Worm (Caenorhabditis elegans): ENCODE measurements around the gene T03F6.4.

The T03F6.4 gene

DNA sequence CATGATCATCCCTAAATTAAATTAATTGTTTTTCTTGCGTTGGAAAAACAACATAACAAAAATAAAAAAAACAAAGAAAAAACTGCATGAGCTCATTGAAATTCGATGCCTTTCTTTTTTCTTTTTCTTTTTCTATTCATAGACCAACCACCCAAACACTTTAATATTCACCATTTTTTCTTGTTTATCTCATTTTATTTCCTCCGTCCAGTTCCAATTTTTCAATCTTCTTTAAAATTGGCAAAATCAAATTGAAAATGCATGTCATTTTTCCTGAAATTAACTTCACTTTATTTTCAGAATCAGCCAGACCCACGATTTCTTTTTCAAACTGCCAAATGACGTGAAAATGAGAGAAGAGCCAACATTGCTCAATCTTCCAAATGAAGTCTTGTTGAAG, at the start of gene T03F6.4:
TSS of gene T03F6.4 (plus strand) at position 301 of the 400 bp plus-strand sequence.
- no peak for TF ChIP-seq mcd-1 (GFP tag; IDR thresholded peaks at IDR 0.05)
- TF ChIP-seq athp-1 (tag; optimal IDR thresholded peaks at IDR 0.05) = no peak
- TF ChIP-seq mel-28 (tag; optimal IDR thresholded peaks at IDR 0.05; ENCODE audit: borderline replicate concordance) = no peak
- no peak for TF ChIP-seq F52B5.7 (tag; optimal IDR thresholded peaks at IDR 0.05)
- no peak for TF ChIP-seq F22D6.2 (tag; optimal IDR thresholded peaks at IDR 0.05)
- TF ChIP-seq F37B4.10 (GFP tag; IDR thresholded peaks at IDR 0.05) = no peak
- TF ChIP-seq mes-4 (tag; optimal IDR thresholded peaks at IDR 0.05) = no peak
- no peak for TF ChIP-seq ztf-22 (GFP tag; optimal IDR thresholded peaks at IDR 0.05)
- TF ChIP-seq him-1 (tag; optimal IDR thresholded peaks at IDR 0.05) = no peak
- TF ChIP-seq zfh-2 (GFP tag; conservative IDR thresholded peaks at IDR 0.05) = no peak
- no peak for TF ChIP-seq xnd-1 (tag; optimal IDR thresholded peaks at IDR 0.05)
- TF ChIP-seq cebp-2 (GFP tag; IDR thresholded peaks at IDR 0.05) = no peak
- TF ChIP-seq repo-1 (tag; optimal IDR thresholded peaks at IDR 0.05) = no peak
- TF ChIP-seq D2030.7 (GFP tag; IDR thresholded peaks at IDR 0.05) = no peak
- no peak for TF ChIP-seq C17E4.6 (GFP tag; IDR thresholded peaks at IDR 0.05)
- TF ChIP-seq fkh-3 (tag; optimal IDR thresholded peaks at IDR 0.05) = no peak

DNA sequence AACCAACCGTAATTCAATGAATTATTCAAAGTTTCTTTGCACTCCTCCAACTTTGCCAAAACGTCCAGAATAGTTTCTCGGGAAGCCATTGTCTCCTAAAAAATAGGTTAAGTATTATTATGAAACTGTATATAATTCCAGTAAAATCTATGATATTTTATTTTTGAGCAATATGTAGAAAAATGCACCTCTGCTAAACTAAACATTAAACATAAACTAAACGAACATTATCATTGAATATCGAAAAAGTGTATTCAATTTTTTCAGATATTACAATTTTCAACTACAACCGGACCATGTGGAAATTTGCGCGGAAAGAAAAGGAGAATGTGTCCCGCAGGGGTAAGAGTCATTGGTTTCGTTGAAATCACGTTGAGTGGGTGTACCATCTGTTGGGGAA, 46.3 kb upstream of the T03F6.4 start, which contains the start of gene F53A2.3:
TSS of gene F53A2.3 (minus strand) at position 101 of the 400 bp plus-strand sequence.
- no peak for TF ChIP-seq attf-5 (GFP tag; optimal IDR thresholded peaks at IDR 0.05)
- no peak for TF ChIP-seq F33H1.4 (GFP tag; IDR thresholded peaks at IDR 0.05)
- no peak for TF ChIP-seq lsl-1 (GFP tag; optimal IDR thresholded peaks at IDR 0.05)

DNA sequence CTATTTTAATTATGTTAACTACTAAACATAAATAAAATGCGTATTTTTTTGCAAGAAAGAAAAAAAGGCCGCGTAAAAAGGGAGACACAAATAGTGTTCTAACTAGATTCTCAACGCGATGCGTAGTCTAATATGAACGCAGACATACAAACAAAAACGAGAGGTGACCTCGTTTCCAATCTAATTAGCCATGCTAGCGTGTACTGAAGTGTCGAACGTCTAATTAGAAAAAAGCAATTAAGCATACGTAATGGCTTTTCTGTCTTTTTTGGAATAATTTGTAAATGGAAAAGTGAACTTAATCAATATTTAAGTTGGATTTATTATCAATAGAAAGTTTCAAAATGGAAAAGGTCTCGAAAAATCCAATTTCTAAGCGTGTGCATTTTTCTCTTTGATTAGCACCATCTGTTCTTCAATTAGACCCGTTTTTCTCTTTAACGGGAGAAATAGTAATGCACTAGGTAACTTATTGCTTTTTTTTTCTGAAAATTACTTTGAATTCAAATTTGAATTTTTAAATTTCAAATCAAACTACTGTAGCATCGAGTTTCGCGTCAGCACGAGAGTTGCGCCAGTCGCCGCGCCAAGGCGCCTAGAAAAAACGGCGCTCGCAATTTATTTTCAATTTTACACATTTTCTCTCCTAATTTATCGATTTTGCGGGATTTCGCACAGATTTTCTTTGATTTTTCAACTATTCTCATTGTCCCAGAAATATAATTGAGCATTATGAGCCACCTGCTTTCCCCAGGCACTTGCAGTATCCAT, 45.3 kb upstream of the T03F6.4 start:
- TF ChIP-seq madf-3 (GFP tag; IDR thresholded peaks at IDR 0.05) (no peak), ekl-4 (GFP tag; IDR thresholded peaks at IDR 0.05) (peak; percentile 55; the same call in 1 of the 2 replicates), him-1 (tag; optimal IDR thresholded peaks at IDR 0.05) (peak; percentile 62), hsf-1 (GFP tag; IDR thresholded peaks at IDR 0.05) (no peak), lin-35 (GFP tag; optimal IDR thresholded peaks at IDR 0.05) (peak in 1 of 3 experiments; percentile 21), madf-6 (GFP tag; IDR thresholded peaks at IDR 0.05) (peak; percentile 78), hmg-20 (GFP tag; IDR thresholded peaks at IDR 0.05) (no peak), B0261.1 (tag; optimal IDR thresholded peaks at IDR 0.05) (no peak), sptf-2 (GFP tag; optimal IDR thresholded peaks at IDR 0.05) (no peak), mcd-1 (GFP tag; IDR thresholded peaks at IDR 0.05) (peak; percentile 51), dox-1 (GFP tag; IDR thresholded peaks at IDR 0.05) (no peak), B0019.2 (GFP tag; conservative IDR thresholded peaks at IDR 0.05) (no peak), ceh-79 (tag; optimal IDR thresholded peaks at IDR 0.05) (no peak), nfyb-1 (GFP tag; IDR thresholded peaks at IDR 0.05) (no peak; the same call in 1 of the 2 replicates), lsl-1 (GFP tag; optimal IDR thresholded peaks at IDR 0.05) (peak; percentile 86), D2030.7 (GFP tag; IDR thresholded peaks at IDR 0.05) (peak; percentile 66; the same call in 1 of the 2 replicates), athp-1 (tag; optimal IDR thresholded peaks at IDR 0.05) (no peak), attf-3 (GFP tag; conservative IDR thresholded peaks at IDR 0.05) (no peak), efl-1 (GFP tag; optimal IDR thresholded peaks at IDR 0.05) (peak; percentile 59), sea-2 (GFP tag; IDR thresholded peaks at IDR 0.05) (no peak), hmg-1.2 (GFP tag; IDR thresholded peaks at IDR 0.05) (peak; percentile 35; the same call in 1 of the 2 replicates), dpl-1 (GFP tag; optimal IDR thresholded peaks at IDR 0.05) (peak; percentile 45), Y53F4B.3 (GFP tag; IDR thresholded peaks at IDR 0.05) (no peak), lag-1 (GFP tag; IDR thresholded peaks at IDR 0.05) (no peak), rcor-1 (GFP tag; IDR thresholded peaks at IDR 0.05) (0 out of 2 replicates have a peak, but pooled peaks have one; percentile 28), F23B12.7 (tag; optimal IDR thresholded peaks at IDR 0.05; ENCODE audit: insufficient read depth) (peak; percentile 0), mel-28 (tag; optimal IDR thresholded peaks at IDR 0.05; ENCODE audit: borderline replicate concordance) (no peak), aptf-3 (GFP tag; IDR thresholded peaks at IDR 0.05) (no peak), mxl-1 (tag; optimal IDR thresholded peaks at IDR 0.05) (no peak), xnd-1 (tag; optimal IDR thresholded peaks at IDR 0.05) (peak; percentile 41), ceh-40 (GFP tag; IDR thresholded peaks at IDR 0.05) (no peak), Y67H2A.10 (GFP tag; conservative IDR thresholded peaks at IDR 0.05) (no peak)

Data from whole organism, young adult.